Fruit fly (Drosophila melanogaster) whole organism, embryonic: ENCODE data around the gene alphaCOP.

Experiments used
- Adf1 ChIP-seq: fragments of 200-800 bp; sonication (Bioruptor generic); IDR thresholded peaks from 2 replicates; pipeline ENCODE4 v1.3.6; 2022; ENCODE audit warnings: missing biosample characterization, missing genetic modification characterization
- CG12071 ChIP-seq: fragments of 200-800 bp; sonication (Bioruptor generic); optimal IDR thresholded peaks from 3 replicates; lab custom pipeline; 2018; ENCODE audit warnings: missing biosample characterization, mild to moderate bottlenecking, missing genetic modification characterization
- CG12104 ChIP-seq: fragments of 200-800 bp; sonication (Bioruptor generic); optimal IDR thresholded peaks from 3 replicates; lab custom pipeline; 2016; ENCODE audit warnings: missing biosample characterization, missing genetic modification characterization
- CG1233 ChIP-seq: fragments of 200-800 bp; sonication (Bioruptor generic); optimal IDR thresholded peaks from 4 replicates; lab custom pipeline; 2018; ENCODE audit warnings: missing biosample characterization, mild to moderate bottlenecking, missing genetic modification characterization
- CG12391 ChIP-seq: fragments of 200-800 bp; sonication (Bioruptor generic); optimal IDR thresholded peaks from 3 replicates; lab custom pipeline; 2018; ENCODE audit warnings: missing biosample characterization, mild to moderate bottlenecking, missing genetic modification characterization, moderate library complexity
- CG12659 ChIP-seq: fragments of 200-800 bp; sonication (Bioruptor generic); optimal IDR thresholded peaks from 3 replicates; lab custom pipeline; 2017; ENCODE audit warnings: mild to moderate bottlenecking, missing biosample characterization, missing genetic modification reagents, missing genetic modification characterization
- CG13123 ChIP-seq: fragments of 200-800 bp; sonication (Bioruptor generic); optimal IDR thresholded peaks from 2 replicates; lab custom pipeline; 2016; ENCODE audit warnings: missing biosample characterization, missing genetic modification characterization
- CG14014 ChIP-seq: fragments of 200-800 bp; sonication (Bioruptor generic); IDR thresholded peaks from 2 replicates; pipeline ENCODE4 v1.3.6; 2022; ENCODE audit warnings: missing biosample characterization, missing genetic modification characterization
- CG14050 ChIP-seq: fragments of 200-800 bp; sonication (Bioruptor generic); IDR thresholded peaks from 3 replicates; pipeline ENCODE4 v1.3.6; 2022; ENCODE audit warnings: missing biosample characterization, missing genetic modification characterization
- CG1529 ChIP-seq: fragments of 200-800 bp; sonication (Bioruptor generic); optimal IDR thresholded peaks from 3 replicates; lab custom pipeline; 2018; ENCODE audit warnings: missing biosample characterization, missing genetic modification characterization
- CG17328 ChIP-seq: fragments of 200-800 bp; sonication (Bioruptor generic); IDR thresholded peaks from 2 replicates; pipeline ENCODE4 v1.3.6; 2022; ENCODE audit warnings: missing biosample characterization, missing genetic modification characterization
- CG18476 ChIP-seq: fragments of 200-800 bp; sonication (Bioruptor generic); optimal IDR thresholded peaks from 2 replicates; lab custom pipeline; 2016; ENCODE audit warnings: missing biosample characterization, mild to moderate bottlenecking, missing genetic modification characterization
- CG2712 ChIP-seq: fragments of 200-800 bp; optimal IDR thresholded peaks from 3 replicates; lab custom pipeline; 2019; ENCODE audit warnings: missing biosample characterization, mild to moderate bottlenecking, missing genetic modification characterization, moderate library complexity
- CG31365 ChIP-seq: fragments of 200-800 bp; sonication (Bioruptor generic); optimal IDR thresholded peaks from 2 replicates; lab custom pipeline; 2018; ENCODE audit warnings: missing biosample characterization, mild to moderate bottlenecking, missing genetic modification characterization
- CG32772 ChIP-seq: fragments of 200-800 bp; sonication (Bioruptor generic); IDR thresholded peaks from 2 replicates; pipeline ENCODE4 v1.3.6; 2022; ENCODE audit warnings: missing biosample characterization, missing genetic modification characterization
- CG3281 ChIP-seq: fragments of 200-800 bp; sonication (Bioruptor generic); optimal IDR thresholded peaks from 3 replicates; lab custom pipeline; 2017; ENCODE audit warnings: missing biosample characterization, mild to moderate bottlenecking, missing genetic modification characterization
- CG8388 ChIP-seq: fragments of 200-800 bp; sonication (Bioruptor generic); optimal IDR thresholded peaks from 2 replicates; lab custom pipeline; 2019; ENCODE audit warnings: missing biosample characterization, mild to moderate bottlenecking, missing genetic modification characterization, moderate library complexity
- CG8478 ChIP-seq: fragments of >200 bp; optimal IDR thresholded peaks from 2 replicates; lab custom pipeline; 2018
- D ChIP-seq, 2 experiments: fragments of 200-800 bp in 1 of 2; fragments of >200 bp in 1 of 2; sonication (Bioruptor generic) in 1 of 2; optimal IDR thresholded peaks; 2 replicates in 1 of 2; 3 replicates in 1 of 2; lab custom pipeline; 2017; ENCODE audit warnings: mild to moderate bottlenecking in 1 of 2, missing biosample characterization in 1 of 2, missing genetic modification characterization in 1 of 2, missing genetic modification reagents in 1 of 2
- Deaf1 ChIP-seq: fragments of 200-800 bp; optimal IDR thresholded peaks from 3 replicates; lab custom pipeline; 2019; ENCODE audit warnings: missing biosample characterization, mild to moderate bottlenecking, missing genetic modification characterization, moderate library complexity
- Dip3 ChIP-seq: fragments of 200-800 bp; sonication (Bioruptor generic); optimal IDR thresholded peaks from 3 replicates; lab custom pipeline; 2016; ENCODE audit warnings: missing biosample characterization, missing genetic modification characterization
- Doc2 ChIP-seq: fragments of 200-800 bp; sonication (Bioruptor generic); IDR thresholded peaks from 2 replicates; pipeline ENCODE4 v1.3.6; 2022; ENCODE audit warnings: missing biosample characterization, missing genetic modification characterization
- Dref ChIP-seq: fragments of 200-800 bp; sonication (Bioruptor generic); IDR thresholded peaks from 2 replicates; pipeline ENCODE4 v1.3.6; 2022; ENCODE audit warnings: missing biosample characterization, missing genetic modification characterization
- E2f2 ChIP-seq: fragments of 200-800 bp; sonication (Bioruptor generic); IDR thresholded peaks from 2 replicates; pipeline ENCODE4 v1.3.6; 2022; ENCODE audit warnings: missing biosample characterization, missing genetic modification characterization
- Ets65A ChIP-seq: fragments of 200-800 bp; sonication (Bioruptor generic); peaks from one replicate; lab custom pipeline; 2016; ENCODE audit warnings: missing biosample characterization, missing genetic modification characterization
- HLH3B ChIP-seq: fragments of 200-800 bp; sonication (Bioruptor generic); IDR thresholded peaks from 2 replicates; pipeline ENCODE4 v1.3.6; 2022; ENCODE audit warnings: missing biosample characterization, missing genetic modification characterization
- Max ChIP-seq: fragments of 200-800 bp; sonication (Bioruptor generic); optimal IDR thresholded peaks from 2 replicates; lab custom pipeline; 2016; ENCODE audit warnings: missing biosample characterization, mild to moderate bottlenecking, missing genetic modification characterization
- Med ChIP-seq: fragments of 200-800 bp; sonication (Bioruptor generic); peaks from one replicate; lab custom pipeline; 2016; ENCODE audit warnings: missing biosample characterization, missing genetic modification characterization, mild to moderate bottlenecking, inconsistent platforms, moderate library complexity
- Mrtf ChIP-seq: fragments of 200-800 bp; sonication (Bioruptor generic); IDR thresholded peaks from 3 replicates; pipeline ENCODE4 v1.3.6; 2022; ENCODE audit warnings: missing biosample characterization, missing genetic modification characterization
- NC2β ChIP-seq: fragments of 200-800 bp; sonication (Bioruptor generic); optimal IDR thresholded peaks from 2 replicates; lab custom pipeline; 2016; ENCODE audit warnings: missing biosample characterization, missing genetic modification characterization
- NFAT ChIP-seq: fragments of 200-800 bp; sonication (Bioruptor generic); IDR thresholded peaks from 2 replicates; pipeline ENCODE4 v1.3.6; 2022; ENCODE audit warnings: missing biosample characterization, missing genetic modification characterization
- Nf-YC ChIP-seq: fragments of 200-800 bp; optimal IDR thresholded peaks from 3 replicates; lab custom pipeline; 2019; ENCODE audit warnings: missing biosample characterization, mild to moderate bottlenecking, missing genetic modification characterization, moderate library complexity
- Opbp ChIP-seq: fragments of 200-800 bp; sonication (Bioruptor generic); IDR thresholded peaks from 3 replicates; pipeline ENCODE4 v1.3.6; 2022; ENCODE audit warnings: missing biosample characterization, missing genetic modification characterization; ENCODE audit not compliant: partially characterized antibody
- Poxn ChIP-seq: fragments of 200-800 bp; sonication (Bioruptor generic); IDR thresholded peaks from 2 replicates; pipeline ENCODE4 v1.3.6; 2022; ENCODE audit warnings: missing biosample characterization, missing genetic modification characterization
- az2 ChIP-seq: fragments of 200-800 bp; sonication (Bioruptor generic); optimal IDR thresholded peaks from 3 replicates; lab custom pipeline; 2016; ENCODE audit warnings: missing biosample characterization, missing genetic modification characterization
- bbx ChIP-seq: fragments of 200-800 bp; sonication (Bioruptor generic); IDR thresholded peaks from 2 replicates; pipeline ENCODE4 v1.3.6; 2022; ENCODE audit warnings: missing biosample characterization, missing genetic modification characterization; ENCODE audit not compliant: partially characterized antibody
- bigmax ChIP-seq: fragments of 200-800 bp; sonication (Bioruptor generic); optimal IDR thresholded peaks from 2 replicates; lab custom pipeline; 2018; ENCODE audit warnings: missing biosample characterization, mild to moderate bottlenecking, missing genetic modification characterization
- dan ChIP-seq: fragments of 200-800 bp; sonication (Bioruptor generic); IDR thresholded peaks from 2 replicates; pipeline ENCODE4 v1.3.6; 2022; ENCODE audit warnings: missing biosample characterization, missing genetic modification characterization
- eyg ChIP-seq: fragments of 200-800 bp; sonication (Bioruptor generic); optimal IDR thresholded peaks from 3 replicates; lab custom pipeline; 2016; ENCODE audit warnings: missing biosample characterization, missing genetic modification characterization
- fd3F ChIP-seq: fragments of 200-800 bp; sonication (Bioruptor generic); optimal IDR thresholded peaks from 2 replicates; lab custom pipeline; 2018; ENCODE audit warnings: missing biosample characterization, mild to moderate bottlenecking, missing genetic modification characterization, moderate library complexity
- lov ChIP-seq, 2 experiments: fragments of 200-800 bp in 1 of 2; fragments of >200 bp in 1 of 2; sonication (Bioruptor generic) in 1 of 2; IDR thresholded peaks in 1 of 2; optimal IDR thresholded peaks in 1 of 2; 2 replicates in 1 of 2; 3 replicates in 1 of 2; pipeline versions ENCODE4 v1.3.6 to Lab custom; 2017 to 2022; ENCODE audit warnings: missing biosample characterization in 1 of 2, missing genetic modification characterization in 1 of 2
- luna ChIP-seq: fragments of 200-800 bp; sonication (Bioruptor generic); optimal IDR thresholded peaks from 2 replicates; lab custom pipeline; 2016; ENCODE audit warnings: missing biosample characterization, missing genetic modification characterization
- otp ChIP-seq: fragments of 200-800 bp; sonication (Bioruptor generic); IDR thresholded peaks from 3 replicates; pipeline ENCODE4, ENCODE4 v1.3.6; 2022; ENCODE audit warnings: missing biosample characterization, missing genetic modification characterization
- pho ChIP-seq: fragments of 200-800 bp; sonication (Bioruptor generic); optimal IDR thresholded peaks from 2 replicates; lab custom pipeline; 2016; ENCODE audit warnings: missing biosample characterization, missing genetic modification characterization
- psq ChIP-seq: fragments of 200-800 bp; sonication (Bioruptor generic); optimal IDR thresholded peaks from 2 replicates; lab custom pipeline; 2017; ENCODE audit warnings: missing biosample characterization, missing genetic modification characterization
- salm ChIP-seq: fragments of 200-800 bp; sonication (Bioruptor generic); optimal IDR thresholded peaks from 2 replicates; lab custom pipeline; 2018; ENCODE audit warnings: missing biosample characterization, mild to moderate bottlenecking, missing genetic modification characterization
- ttk ChIP-seq: fragments of 200-800 bp; sonication (Bioruptor generic); IDR thresholded peaks from 2 replicates; pipeline ENCODE4 v2.1.2; 2022; ENCODE audit warnings: missing biosample characterization, missing genetic modification characterization
- unpg ChIP-seq: fragments of 200-800 bp; sonication (Bioruptor generic); optimal IDR thresholded peaks from 3 replicates; lab custom pipeline; 2018; ENCODE audit warnings: missing biosample characterization, mild to moderate bottlenecking, missing genetic modification characterization, moderate library complexity

Gene alphaCOP

dm6 chr3L:1674381-1674780 is 29.4 kb upstream of the alphaCOP start, which contains the start of gene CG7991 (continued):
- TF ChIP-seq Dref (no peak), Deaf1 (tag; lab: Kevin White, UChicago) (peak; percentile 52), Med (GFP tag; lab: Kevin White, UChicago) (peak; percentile 45), CG2712 (tag; lab: Kevin White, UChicago) (no peak), HLH3B (GFP tag; lab: Robert Waterston, UW) (no peak), lov (optimal IDR thresholded peaks at IDR 0.05; lab: Kevin White, UChicago) (no peak), lov (GFP tag; IDR thresholded peaks at IDR 0.05; lab: Robert Waterston, UW) (no peak), CG14050 (GFP tag; lab: Robert Waterston, UW) (no peak), otp (GFP tag; lab: Robert Waterston, UW) (no peak), ttk (GFP tag; lab: Robert Waterston, UW) (no peak), CG3281 (GFP tag; lab: Kevin White, UChicago) (no peak), unpg (GFP tag; lab: Kevin White, UChicago) (no peak), psq (GFP tag; lab: Kevin White, UChicago) (no peak), Adf1 (GFP tag; lab: Robert Waterston, UW) (peak; percentile 73), CG8388 (GFP tag; lab: Kevin White, UChicago) (no peak), az2 (no peak), bigmax (no peak), pho (GFP tag; lab: Kevin White, UChicago) (no peak), CG31365 (tag; lab: Kevin White, UChicago) (no peak), Ets65A (no peak), CG32772 (no peak), CG18476 (GFP tag; lab: Kevin White, UChicago) (no peak), fd3F (GFP tag; lab: Kevin White, UChicago) (no peak)

dm6 chr3L:1672627-1673026 is 27.6 kb upstream of the alphaCOP start, which contains the start of gene CG13930:
CG13930 (minus strand) TSS chr3L:1672727.
- peak; percentile 26 for TF ChIP-seq Ets65A
- TF ChIP-seq CG1233 (GFP tag; lab: Kevin White, UChicago): no peak
- TF ChIP-seq dan (GFP tag; lab: Robert Waterston, UW): no peak
- TF ChIP-seq, all 482 proteins: peak for 1

- peak; percentile 55 for TF ChIP-seq Med (GFP tag; lab: Kevin White, UChicago)
- no peak for TF ChIP-seq CG14014
- peak; percentile 4 for TF ChIP-seq CG8478 (lab: Kevin White, UChicago)
- TF ChIP-seq CG12659: no peak
- TF ChIP-seq Nf-YC (tag; lab: Kevin White, UChicago): no peak
- no peak for TF ChIP-seq CG13123 (GFP tag; lab: Kevin White, UChicago)
These were observed 25.0 kb upstream of the alphaCOP start, which contains the start of gene RabX5 for dm6 chr3L:1670008-1670407. RabX5 (minus strand) TSS chr3L:1670108.

dm6 chr3L:1668504-1668903 is 23.5 kb upstream of the alphaCOP start, which contains the start of gene RpL23A:
RpL23A (minus strand) TSS chr3L:1668654.
- peak; percentile 92 for TF ChIP-seq CG12071
- TF ChIP-seq bbx (GFP tag; lab: Robert Waterston, UW): peak; percentile 41; the same call in 1 of the 2 replicates
- TF ChIP-seq D (optimal IDR thresholded peaks at IDR 0.05; lab: Kevin White, UChicago): peak; percentile 69
- peak; percentile 92 for TF ChIP-seq D (GFP tag; optimal IDR thresholded peaks at IDR 0.05; lab: Kevin White, UChicago)
- TF ChIP-seq Opbp (GFP tag; lab: Robert Waterston, UW): peak; percentile 81
- TF ChIP-seq CG1529 (GFP tag; lab: Kevin White, UChicago): peak; percentile 80
- TF ChIP-seq luna: peak; percentile 96
- TF ChIP-seq salm: peak; percentile 86
- peak; percentile 63 for TF ChIP-seq Poxn
- TF ChIP-seq CG12104: peak; percentile 95
- TF ChIP-seq Max (GFP tag; lab: Kevin White, UChicago): peak; percentile 95
- TF ChIP-seq Dip3 (GFP tag; lab: Kevin White, UChicago): peak; percentile 94
- peak; percentile 90 for TF ChIP-seq E2f2 (GFP tag; lab: Robert Waterston, UW)
- peak; percentile 95 for TF ChIP-seq CG12391 (tag; lab: Kevin White, UChicago)
- TF ChIP-seq NC2β (GFP tag; lab: Kevin White, UChicago): peak; percentile 100
- peak; percentile 96 for TF ChIP-seq eyg (GFP tag; lab: Kevin White, UChicago)
- peak; percentile 90 for TF ChIP-seq Mrtf (GFP tag; lab: Robert Waterston, UW)
- TF ChIP-seq CG17328: peak; percentile 95
- peak; percentile 78 for TF ChIP-seq Doc2 (GFP tag; lab: Robert Waterston, UW)
- TF ChIP-seq NFAT (GFP tag; lab: Robert Waterston, UW): peak; percentile 97
